Fruit fly (Drosophila melanogaster) whole organism, embryonic: ENCODE measurements around the gene mthl1.
A peak's percentile ranks its signal among the peaks of the same experiment; 100 is the strongest.

Experiments used
- Atf-2 ChIP-seq: fragments of 200-800 bp; sonication (Bioruptor generic); optimal IDR thresholded peaks from 2 replicates; lab custom pipeline; 2016; ENCODE audit warnings: missing biosample characterization, missing genetic modification characterization
- Awh ChIP-seq: fragments of 200-800 bp; sonication (Bioruptor generic); IDR thresholded peaks from 2 replicates; pipeline ENCODE4, ENCODE4 v1.3.6; 2022; ENCODE audit warnings: missing biosample characterization, missing genetic modification characterization
- B-H1 ChIP-seq: fragments of 200-800 bp; sonication (Bioruptor generic); IDR thresholded peaks from 3 replicates; pipeline ENCODE4 v1.3.6; 2022; ENCODE audit warnings: missing biosample characterization, missing genetic modification characterization
- CG10274 ChIP-seq: fragments of 200-800 bp; sonication (Bioruptor generic); optimal IDR thresholded peaks from 3 replicates; lab custom pipeline; 2017; ENCODE audit warnings: missing biosample characterization, mild to moderate bottlenecking, missing genetic modification characterization
- CG11398 ChIP-seq: fragments of 200-800 bp; sonication (Bioruptor generic); optimal IDR thresholded peaks from 2 replicates; lab custom pipeline; 2016; ENCODE audit warnings: missing biosample characterization, missing genetic modification characterization
- CG11456 ChIP-seq: fragments of 200-800 bp; sonication (Bioruptor generic); IDR thresholded peaks from 3 replicates; pipeline ENCODE4 v1.3.6; 2022; ENCODE audit warnings: missing biosample characterization, missing genetic modification characterization
- CG12744 ChIP-seq: fragments of 200-800 bp; sonication (Bioruptor generic); optimal IDR thresholded peaks from 2 replicates; lab custom pipeline; 2016; ENCODE audit warnings: missing biosample characterization, missing genetic modification characterization
- CG17186 ChIP-seq: fragments of 200-800 bp; sonication (Bioruptor generic); optimal IDR thresholded peaks from 3 replicates; lab custom pipeline; 2017; ENCODE audit warnings: missing biosample characterization, missing genetic modification reagents, missing genetic modification characterization
- CG17912 ChIP-seq: fragments of 200-800 bp; sonication (Bioruptor generic); optimal IDR thresholded peaks from 2 replicates; lab custom pipeline; 2018; ENCODE audit warnings: missing biosample characterization, mild to moderate bottlenecking, missing genetic modification characterization
- CG2678 ChIP-seq: fragments of 200-800 bp; sonication (Bioruptor generic); optimal IDR thresholded peaks from 3 replicates; lab custom pipeline; 2019; ENCODE audit warnings: missing biosample characterization, mild to moderate bottlenecking, missing genetic modification characterization, moderate library complexity
- CG31365 ChIP-seq: fragments of 200-800 bp; sonication (Bioruptor generic); optimal IDR thresholded peaks from 2 replicates; lab custom pipeline; 2018; ENCODE audit warnings: missing biosample characterization, mild to moderate bottlenecking, missing genetic modification characterization
- CG32767 ChIP-seq: fragments of 200-800 bp; sonication (Bioruptor generic); IDR thresholded peaks from 2 replicates; pipeline ENCODE4 v1.3.6; 2022; ENCODE audit warnings: missing biosample characterization, missing genetic modification characterization
- CG4424 ChIP-seq: fragments of 200-800 bp; sonication (Bioruptor generic); optimal IDR thresholded peaks from 3 replicates; lab custom pipeline; 2016; ENCODE audit warnings: missing biosample characterization, missing genetic modification characterization
- CG4707 ChIP-seq: fragments of 200-800 bp; sonication (Bioruptor generic); optimal IDR thresholded peaks from 2 replicates; lab custom pipeline; 2018; ENCODE audit warnings: missing biosample characterization, mild to moderate bottlenecking, missing genetic modification characterization, moderate library complexity
- CG7357 ChIP-seq: fragments of 200-800 bp; sonication (Bioruptor generic); IDR thresholded peaks from 3 replicates; pipeline ENCODE4 v1.3.6; 2022; ENCODE audit warnings: missing biosample characterization, missing genetic modification characterization
- CG7928 ChIP-seq: fragments of 200-800 bp; sonication (Bioruptor generic); optimal IDR thresholded peaks from 2 replicates; lab custom pipeline; 2017; ENCODE audit warnings: missing biosample characterization, mild to moderate bottlenecking, missing genetic modification characterization
- CG8765 ChIP-seq: fragments of 200-800 bp; sonication (Bioruptor generic); IDR thresholded peaks from 2 replicates; pipeline ENCODE4 v1.3.6; 2022; ENCODE audit warnings: missing biosample characterization, missing genetic modification characterization
- CG9727 ChIP-seq: fragments of 200-800 bp; sonication (Bioruptor generic); optimal IDR thresholded peaks from 3 replicates; lab custom pipeline; 2017; ENCODE audit warnings: missing biosample characterization, mild to moderate bottlenecking, missing genetic modification characterization
- CG9817 ChIP-seq: fragments of 200-800 bp; sonication (Bioruptor generic); optimal IDR thresholded peaks from 2 replicates; lab custom pipeline; 2018; ENCODE audit warnings: missing biosample characterization, mild to moderate bottlenecking, missing genetic modification characterization, moderate library complexity
- CG9932 ChIP-seq: fragments of 200-800 bp; sonication (Bioruptor generic); IDR thresholded peaks from 2 replicates; pipeline ENCODE4 v1.3.6; 2022; ENCODE audit warnings: missing biosample characterization, missing genetic modification characterization
- CoRest ChIP-seq: fragments of 200-800 bp; sonication (Bioruptor generic); optimal IDR thresholded peaks from 3 replicates; lab custom pipeline; 2018; ENCODE audit warnings: missing biosample characterization, mild to moderate bottlenecking, missing genetic modification characterization, moderate library complexity
- Dbx ChIP-seq: fragments of 200-800 bp; sonication (Bioruptor generic); IDR thresholded peaks from 3 replicates; pipeline ENCODE4 v1.3.6; 2022; ENCODE audit warnings: missing biosample characterization, missing genetic modification characterization
- Dp ChIP-seq: fragments of 200-800 bp; sonication (Bioruptor generic); optimal IDR thresholded peaks from 2 replicates; lab custom pipeline; 2018; ENCODE audit warnings: missing biosample characterization, mild to moderate bottlenecking, missing genetic modification characterization, moderate library complexity
- Hr39 ChIP-seq: fragments of >200 bp; optimal IDR thresholded peaks from 2 replicates; lab custom pipeline; 2017
- Hr51 ChIP-seq, 2 experiments: fragments of 200-800 bp; sonication (Bioruptor generic); optimal IDR thresholded peaks; 2 replicates in 1 of 2; 3 replicates in 1 of 2; lab custom pipeline; 2016 to 2018; ENCODE audit warnings: missing biosample characterization in 2 of 2, missing genetic modification characterization in 2 of 2, mild to moderate bottlenecking in 1 of 2, moderate library complexity in 1 of 2
- Kr ChIP-seq: fragments of 200-800 bp; sonication (Bioruptor generic); optimal IDR thresholded peaks from 2 replicates; lab custom pipeline; 2017; ENCODE audit warnings: missing biosample characterization, mild to moderate bottlenecking, missing genetic modification characterization
- NFAT ChIP-seq: fragments of 200-800 bp; sonication (Bioruptor generic); IDR thresholded peaks from 2 replicates; pipeline ENCODE4 v1.3.6; 2022; ENCODE audit warnings: missing biosample characterization, missing genetic modification characterization
- Nf-YA ChIP-seq: fragments of 200-800 bp; sonication (Bioruptor generic); IDR thresholded peaks from 2 replicates; pipeline ENCODE4 v1.3.6; 2022; ENCODE audit warnings: missing biosample characterization, missing genetic modification characterization
- bbx ChIP-seq: fragments of 200-800 bp; sonication (Bioruptor generic); IDR thresholded peaks from 2 replicates; pipeline ENCODE4 v1.3.6; 2022; ENCODE audit warnings: missing biosample characterization, missing genetic modification characterization; ENCODE audit not compliant: partially characterized antibody
- bcd ChIP-seq: fragments of 200-800 bp; sonication (Bioruptor generic); optimal IDR thresholded peaks from 2 replicates; lab custom pipeline; 2017; ENCODE audit warnings: missing biosample characterization, mild to moderate bottlenecking, missing genetic modification characterization
- br ChIP-seq: fragments of >200 bp; optimal IDR thresholded peaks from 2 replicates; lab custom pipeline; 2017
- chif ChIP-seq, 2 experiments: fragments of 200-800 bp; sonication (Bioruptor generic); optimal IDR thresholded peaks; 3 replicates each; lab custom pipeline; 2016; ENCODE audit warnings: missing biosample characterization in 2 of 2, missing genetic modification characterization in 2 of 2
- ci ChIP-seq: fragments of 200-800 bp; sonication (Bioruptor generic); IDR thresholded peaks from 3 replicates; pipeline ENCODE4 v1.3.6; 2022; ENCODE audit warnings: missing biosample characterization, missing genetic modification characterization
- crc ChIP-seq: fragments of 200-800 bp; sonication (Bioruptor generic); optimal IDR thresholded peaks from 2 replicates; lab custom pipeline; 2016; ENCODE audit warnings: missing biosample characterization, missing genetic modification characterization
- crol ChIP-seq: fragments of 200-800 bp; sonication (Bioruptor generic); IDR thresholded peaks from 2 replicates; pipeline ENCODE4 v1.3.6; 2022; ENCODE audit warnings: missing biosample characterization, missing genetic modification characterization
- da ChIP-seq: fragments of 200-800 bp; sonication (Bioruptor generic); optimal IDR thresholded peaks from 2 replicates; lab custom pipeline; 2016; ENCODE audit warnings: missing biosample characterization, missing genetic modification characterization
- disco-r ChIP-seq: fragments of 200-800 bp; sonication (Bioruptor generic); optimal IDR thresholded peaks from 2 replicates; lab custom pipeline; 2016; ENCODE audit warnings: missing biosample characterization, missing genetic modification characterization
- grn ChIP-seq: fragments of 200-800 bp; sonication (Bioruptor generic); optimal IDR thresholded peaks from 3 replicates; lab custom pipeline; 2017; ENCODE audit warnings: missing biosample characterization, missing genetic modification characterization
- ham ChIP-seq: fragments of 200-800 bp; sonication (Bioruptor generic); IDR thresholded peaks from 2 replicates; pipeline ENCODE4 v1.3.6; 2022; ENCODE audit warnings: missing biosample characterization, missing genetic modification characterization
- lbe ChIP-seq: fragments of 200-800 bp; sonication (Bioruptor generic); optimal IDR thresholded peaks from 2 replicates; lab custom pipeline; 2016; ENCODE audit warnings: missing biosample characterization, mild to moderate bottlenecking, missing genetic modification characterization
- luna ChIP-seq: fragments of 200-800 bp; sonication (Bioruptor generic); optimal IDR thresholded peaks from 2 replicates; lab custom pipeline; 2016; ENCODE audit warnings: missing biosample characterization, missing genetic modification characterization
- mirr ChIP-seq: fragments of 200-800 bp; sonication (Bioruptor generic); optimal IDR thresholded peaks from 3 replicates; lab custom pipeline; 2018; ENCODE audit warnings: missing biosample characterization, mild to moderate bottlenecking, missing genetic modification characterization
- odd ChIP-seq: fragments of 200-800 bp; sonication (Bioruptor generic); optimal IDR thresholded peaks from 2 replicates; lab custom pipeline; 2017; ENCODE audit warnings: missing biosample characterization, mild to moderate bottlenecking, missing genetic modification characterization
- pros ChIP-seq: fragments of 200-800 bp; sonication (Bioruptor generic); optimal IDR thresholded peaks from 3 replicates; lab custom pipeline; 2019; ENCODE audit warnings: missing biosample characterization, mild to moderate bottlenecking, missing genetic modification characterization, moderate library complexity
- salm ChIP-seq: fragments of 200-800 bp; sonication (Bioruptor generic); optimal IDR thresholded peaks from 2 replicates; lab custom pipeline; 2018; ENCODE audit warnings: missing biosample characterization, mild to moderate bottlenecking, missing genetic modification characterization
- schlank ChIP-seq: fragments of 200-800 bp; sonication (Bioruptor generic); optimal IDR thresholded peaks from 2 replicates; lab custom pipeline; 2018; ENCODE audit warnings: missing biosample characterization, mild to moderate bottlenecking, missing genetic modification characterization
- slou ChIP-seq: fragments of 200-800 bp; sonication (Bioruptor generic); optimal IDR thresholded peaks from 3 replicates; lab custom pipeline; 2016; ENCODE audit warnings: missing biosample characterization, missing genetic modification characterization
- stc ChIP-seq: fragments of 200-800 bp; sonication (Bioruptor generic); IDR thresholded peaks from 2 replicates; pipeline ENCODE4 v1.3.6; 2022; ENCODE audit warnings: missing biosample characterization, missing genetic modification characterization
- sug ChIP-seq: fragments of 200-800 bp; optimal IDR thresholded peaks from 2 replicates; lab custom pipeline; 2019; ENCODE audit warnings: missing biosample characterization, mild to moderate bottlenecking, missing genetic modification characterization, moderate library complexity
- ttk ChIP-seq: fragments of 200-800 bp; sonication (Bioruptor generic); IDR thresholded peaks from 2 replicates; pipeline ENCODE4 v2.1.2; 2022; ENCODE audit warnings: missing biosample characterization, missing genetic modification characterization
- wek ChIP-seq: fragments of 200-800 bp; sonication (Bioruptor generic); optimal IDR thresholded peaks from 3 replicates; lab custom pipeline; 2018; ENCODE audit warnings: missing biosample characterization, mild to moderate bottlenecking, missing genetic modification characterization, moderate library complexity
- zf30C ChIP-seq: fragments of 200-800 bp; sonication (Bioruptor generic); optimal IDR thresholded peaks from 3 replicates; lab custom pipeline; 2018; ENCODE audit warnings: missing biosample characterization, mild to moderate bottlenecking, missing genetic modification characterization

mthl1 gene

dm6 chrX:16691440-16691839 lies 50.7 kb downstream of the mthl1 start (continued):
- TF ChIP-seq wek (peak; percentile 74), CG10274 (GFP tag; lab: Kevin White, UChicago) (peak; percentile 47), schlank (tag; lab: Kevin White, UChicago) (peak; percentile 37), CG12744 (GFP tag; lab: Kevin White, UChicago) (peak; percentile 35), CG31365 (tag; lab: Kevin White, UChicago) (peak; percentile 61), Kr (GFP tag; lab: Kevin White, UChicago) (no peak), CG11398 (peak; percentile 84), CG8765 (GFP tag; lab: Robert Waterston, UW) (peak; percentile 54; the same call in 1 of the 2 replicates), CG11456 (GFP tag; lab: Robert Waterston, UW) (peak; percentile 83), mirr (GFP tag; lab: Kevin White, UChicago) (no peak), salm (tag; lab: Kevin White, UChicago) (peak; percentile 80), ttk (GFP tag; lab: Robert Waterston, UW) (peak; percentile 90), grn (peak; percentile 9), Dbx (no peak), pros (GFP tag; lab: Kevin White, UChicago) (no peak), CG32767 (peak; percentile 65; the same call in 1 of the 2 replicates), CG9932 (GFP tag; lab: Robert Waterston, UW) (peak; percentile 48), CG2678 (peak; percentile 84), CG9727 (GFP tag; lab: Kevin White, UChicago) (peak; percentile 75), lbe (no peak), Hr51 (GFP tag; optimal IDR thresholded peaks at IDR 0.05; lab: Kevin White, UChicago) (peak; percentile 58 to 83), Nf-YA (GFP tag; lab: Robert Waterston, UW) (peak; percentile 79), Hr39 (no peak), crol (peak; percentile 52), CG7928 (GFP tag; lab: Kevin White, UChicago) (peak; percentile 1), ci (GFP tag; lab: Robert Waterston, UW) (peak; percentile 97), CG17186 (GFP tag; lab: Kevin White, UChicago) (peak; percentile 35), chif (GFP tag; optimal IDR thresholded peaks at IDR 0.05; lab: Kevin White, UChicago) (peak; percentile 87 to 88), Dp (GFP tag; lab: Kevin White, UChicago) (no peak), NFAT (GFP tag; lab: Robert Waterston, UW) (0 out of 2 replicates have a peak, but pooled peaks have one; percentile 50), slou (GFP tag; lab: Kevin White, UChicago) (peak; percentile 63), sug (tag; lab: Kevin White, UChicago) (peak; percentile 51), CG4424 (peak; percentile 84), Awh (peak; percentile 91), da (GFP tag; lab: Kevin White, UChicago) (peak; percentile 29), CG9817 (tag; lab: Kevin White, UChicago) (peak; percentile 71), luna (GFP tag; lab: Kevin White, UChicago) (no peak), zf30C (GFP tag; lab: Kevin White, UChicago) (no peak), bcd (peak; percentile 78), B-H1 (peak; percentile 83), CG17912 (GFP tag; lab: Kevin White, UChicago) (no peak), disco-r (GFP tag; lab: Kevin White, UChicago) (peak; percentile 80), stc (GFP tag; lab: Robert Waterston, UW) (peak; percentile 87), Atf-2 (peak; percentile 69), bbx (GFP tag; lab: Robert Waterston, UW) (no peak), CG7357 (GFP tag; lab: Robert Waterston, UW) (peak; percentile 76), CG4707 (GFP tag; lab: Kevin White, UChicago) (peak; percentile 84), CoRest (tag; lab: Kevin White, UChicago) (peak; percentile 86), odd (GFP tag; lab: Kevin White, UChicago) (peak; percentile 62), crc (GFP tag; lab: Kevin White, UChicago) (peak; percentile 66), br (no peak), ham (GFP tag; lab: Robert Waterston, UW) (no peak)
